Fruit fly (Drosophila melanogaster) whole organism, prepupa: ENCODE measurements around the gene CG31139.

Source experiments
- CG4318 ChIP-seq: fragments of 200-800 bp; sonication (Bioruptor generic); optimal IDR thresholded peaks from 3 replicates; lab custom pipeline; 2017; ENCODE audit warnings: missing biosample characterization, mild to moderate bottlenecking, missing genetic modification characterization
- Gug ChIP-seq: fragments of 200-800 bp; sonication (Bioruptor generic); IDR thresholded peaks from 2 replicates; pipeline ENCODE4 v1.3.6; 2022; ENCODE audit warnings: missing biosample characterization, missing genetic modification characterization
- Hr4 ChIP-seq: fragments of 200-800 bp; sonication (Bioruptor generic); optimal IDR thresholded peaks from 3 replicates; lab custom pipeline; 2016; ENCODE audit warnings: missing biosample characterization, missing genetic modification characterization
- Lpt ChIP-seq: fragments of 200-800 bp; sonication (Bioruptor generic); optimal IDR thresholded peaks from 3 replicates; lab custom pipeline; 2016; ENCODE audit warnings: missing biosample characterization, missing genetic modification characterization
- achi ChIP-seq: fragments of 200-800 bp; sonication (Bioruptor generic); optimal IDR thresholded peaks from 3 replicates; lab custom pipeline; 2016; ENCODE audit warnings: missing biosample characterization, missing genetic modification characterization

- no peak for TF ChIP-seq Lpt
- TF ChIP-seq Hr4 (GFP tag; lab: Kevin White, UChicago): no peak
- TF ChIP-seq CG4318: no peak
- no peak for TF ChIP-seq Gug (GFP tag; lab: Robert Waterston, UW)
- TF ChIP-seq achi (GFP tag; lab: Kevin White, UChicago): no peak
These were observed 7.9 kb downstream of the CG31139 start, which contains the start of the genes Dcr-1 and CG6985 for dm6 chr3R:22740930-22741329.
